Fruit fly (Drosophila melanogaster): ENCODE results near the gene Thor.
A peak's percentile ranks its signal among the peaks of the same experiment; 100 is the strongest.

Gene Thor

dm6 chr2L:3437068-3437467 lies 41.2 kb upstream of the Thor start (continued):
- TF ChIP-seq CG1233 (GFP tag; optimal IDR thresholded peaks at IDR 0.05) (peak; percentile 50), CG1792 (GFP tag; optimal IDR thresholded peaks at IDR 0.05) (no peak), crc (GFP tag; optimal IDR thresholded peaks at IDR 0.05) (no peak), CG17568 (GFP tag; optimal IDR thresholded peaks at IDR 0.05) (no peak), sc (optimal IDR thresholded peaks at IDR 0.05) (no peak), sc (GFP tag; optimal IDR thresholded peaks at IDR 0.05) (no peak), h (optimal IDR thresholded peaks at IDR 0.05) (no peak), Gsc (GFP tag; IDR thresholded peaks at IDR 0.05) (no peak), mld (GFP tag; IDR thresholded peaks at IDR 0.05; ENCODE audit: partially characterized antibody) (no peak), Sox102F (GFP tag; optimal IDR thresholded peaks at IDR 0.05) (peak; percentile 78), wek (GFP tag; optimal IDR thresholded peaks at IDR 0.05) (peak; percentile 6), H2.0 (GFP tag; IDR thresholded peaks at IDR 0.05) (peak; percentile 15; the same call in 1 of the 2 replicates), Ssrp (tag; optimal IDR thresholded peaks at IDR 0.05) (peak; percentile 25), dysf (GFP tag; IDR thresholded peaks at IDR 0.05) (peak; percentile 65), CG4404 (GFP tag; IDR thresholded peaks at IDR 0.05) (no peak), hkb (optimal IDR thresholded peaks at IDR 0.05) (no peak), hkb (GFP tag; IDR thresholded peaks at IDR 0.05) (peak; percentile 86), CG15269 (tag; optimal IDR thresholded peaks at IDR 0.05) (peak; percentile 73), Asciz (GFP tag; optimal IDR thresholded peaks at IDR 0.05) (peak; percentile 66), lola (GFP tag; optimal IDR thresholded peaks at IDR 0.05) (no peak), ind (GFP tag; optimal IDR thresholded peaks at IDR 0.05) (peak; percentile 49), ttk (GFP tag; IDR thresholded peaks at IDR 0.05) (0 out of 2 replicates have a peak, but pooled peaks have one; percentile 41), fd64A (GFP tag; optimal IDR thresholded peaks at IDR 0.05) (peak; percentile 39), CG16779 (GFP tag; IDR thresholded peaks at IDR 0.05) (no peak), CG6813 (GFP tag; optimal IDR thresholded peaks at IDR 0.05) (peak; percentile 49), CG8478 (optimal IDR thresholded peaks at IDR 0.05) (no peak), CG7357 (GFP tag; IDR thresholded peaks at IDR 0.05) (no peak), CG2116 (GFP tag; optimal IDR thresholded peaks at IDR 0.05) (no peak), CG9932 (GFP tag; IDR thresholded peaks at IDR 0.05) (no peak), CG12104 (GFP tag; optimal IDR thresholded peaks at IDR 0.05) (peak; percentile 0), NC2α (GFP tag; optimal IDR thresholded peaks at IDR 0.05) (no peak), CG4820 (GFP tag; optimal IDR thresholded peaks at IDR 0.05) (peak; percentile 55), Usf (GFP tag; optimal IDR thresholded peaks at IDR 0.05) (no peak), sna (GFP tag; IDR thresholded peaks at IDR 0.05; ENCODE audit: partially characterized antibody) (no peak), Chrac-16 (GFP tag; optimal IDR thresholded peaks at IDR 0.05) (no peak), NC2β (GFP tag; optimal IDR thresholded peaks at IDR 0.05) (no peak), CG3995 (GFP tag; optimal IDR thresholded peaks at IDR 0.05) (no peak), ato (GFP tag; IDR thresholded peaks at IDR 0.05; ENCODE audit: partially characterized antibody) (no peak), CG18011 (GFP tag; optimal IDR thresholded peaks at IDR 0.05) (no peak), pum (GFP tag; optimal IDR thresholded peaks at IDR 0.05) (peak; percentile 14), BEAF-32 (GFP tag; optimal IDR thresholded peaks at IDR 0.05) (no peak), CG32772 (GFP tag; IDR thresholded peaks at IDR 0.05) (no peak), Doc2 (GFP tag; IDR thresholded peaks at IDR 0.05) (no peak), org-1 (GFP tag; optimal IDR thresholded peaks at IDR 0.05) (peak; percentile 53), gce (GFP tag; IDR thresholded peaks at IDR 0.05) (peak; percentile 71; the same call in 1 of the 3 replicates), HLH3B (GFP tag; IDR thresholded peaks at IDR 0.05) (peak; percentile 73), usp (GFP tag; optimal IDR thresholded peaks at IDR 0.05) (no peak), gfzf (GFP tag; optimal IDR thresholded peaks at IDR 0.05) (no peak), salm (tag; optimal IDR thresholded peaks at IDR 0.05) (peak; percentile 60), Ets65A (GFP tag) (peak; percentile 31), hth (optimal IDR thresholded peaks at IDR 0.05) (no peak), HLH4C (GFP tag; IDR thresholded peaks at IDR 0.05; ENCODE audit: partially characterized antibody) (no peak), vnd (GFP tag; IDR thresholded peaks at IDR 0.05; ENCODE audit: partially characterized antibody) (no peak)
